Worm (Caenorhabditis elegans): ENCODE data around the gene F47B8.4.

- TF ChIP-seq nhr-28 (tag; optimal IDR thresholded peaks at IDR 0.05) (no peak), mab-5 (tag; optimal IDR thresholded peaks at IDR 0.05) (no peak), nhr-237 (tag; optimal IDR thresholded peaks at IDR 0.05) (no peak), blmp-1 (tag; optimal IDR thresholded peaks at IDR 0.05) (no peak), ham-2 (GFP tag; optimal IDR thresholded peaks at IDR 0.05) (no peak), nhr-2 (tag; optimal IDR thresholded peaks at IDR 0.05) (no peak), bed-3 (GFP tag; optimal IDR thresholded peaks at IDR 0.05) (no peak), lsy-2 (tag; optimal IDR thresholded peaks at IDR 0.05) (no peak), M03D4.4 (tag; optimal IDR thresholded peaks at IDR 0.05) (no peak), drap-1 (GFP tag; optimal IDR thresholded peaks at IDR 0.05) (no peak), sptf-1 (tag; optimal IDR thresholded peaks at IDR 0.05) (no peak), nhr-76 (tag; optimal IDR thresholded peaks at IDR 0.05) (no peak), unc-62 (GFP tag; optimal IDR thresholded peaks at IDR 0.05) (no peak), ces-1 (GFP tag; optimal IDR thresholded peaks at IDR 0.05) (no peak)
These were observed 26.0 kb upstream of the F47B8.4 start for ce11 chrV:14350498-14350897.

All from whole organism, mixed stage, embryonic.